Fruit fly (Drosophila melanogaster) whole organism, wandering third instar larva: ENCODE results near the gene RpL24-like.

ENCODE experiments used
- Abd-B ChIP-seq: fragments of >200 bp; optimal IDR thresholded peaks from 2 replicates; lab custom pipeline; 2017; ENCODE audit warnings: missing biosample characterization, missing genetic modification characterization
- CG32264 ChIP-seq: fragments of 200-800 bp; sonication (Bioruptor generic); optimal IDR thresholded peaks from 2 replicates; lab custom pipeline; 2016; ENCODE audit warnings: missing biosample characterization, missing genetic modification characterization
- CG9705 ChIP-seq: fragments of 200-800 bp; sonication (Bioruptor generic); optimal IDR thresholded peaks from 2 replicates; lab custom pipeline; 2018; ENCODE audit warnings: missing biosample characterization, mild to moderate bottlenecking, missing genetic modification characterization
- Dfd ChIP-seq: fragments of >200 bp; optimal IDR thresholded peaks from 2 replicates; lab custom pipeline; 2017; ENCODE audit warnings: missing biosample characterization, missing genetic modification characterization
- Dif ChIP-seq: fragments of 200-275, 200-300 bp; sonication (Bioruptor generic); optimal IDR thresholded peaks from 2 replicates; lab custom pipeline; 2018; ENCODE audit warnings: missing biosample characterization, missing genetic modification characterization; ENCODE audit not compliant: partially characterized antibody
- GATAd ChIP-seq: sonication (Bioruptor generic); optimal IDR thresholded peaks from 2 replicates; lab custom pipeline; 2016; ENCODE audit warnings: missing biosample characterization, missing genetic modification characterization
- HLH106 ChIP-seq: fragments of 200-800 bp; optimal IDR thresholded peaks from 3 replicates; lab custom pipeline; 2019; ENCODE audit warnings: missing biosample characterization, mild to moderate bottlenecking, missing genetic modification characterization, moderate library complexity
- Hnf4 ChIP-seq: fragments of 200-800 bp; sonication (Bioruptor generic); optimal IDR thresholded peaks from 2 replicates; lab custom pipeline; 2016; ENCODE audit warnings: missing biosample characterization, mild to moderate bottlenecking, missing genetic modification characterization
- Hr78 ChIP-seq: fragments of >200 bp; optimal IDR thresholded peaks from 2 replicates; lab custom pipeline; 2017; ENCODE audit warnings: missing biosample characterization, missing genetic modification characterization
- Hr83 ChIP-seq: fragments of 200-300 bp; sonication (Bioruptor generic); optimal IDR thresholded peaks from 2 replicates; lab custom pipeline; 2016; ENCODE audit warnings: missing biosample characterization, mild to moderate bottlenecking, missing genetic modification characterization, moderate library complexity; ENCODE audit not compliant: poor library complexity, severe bottlenecking
- Jra ChIP-seq: sonication (Bioruptor generic); optimal IDR thresholded peaks from 2 replicates; lab custom pipeline; 2016; ENCODE audit warnings: missing biosample characterization, missing genetic modification characterization
- Mio ChIP-seq: sonication (Bioruptor generic); optimal IDR thresholded peaks from 2 replicates; lab custom pipeline; 2016; ENCODE audit warnings: missing biosample characterization, missing genetic modification characterization
- Myc ChIP-seq: fragments of >200 bp; optimal IDR thresholded peaks from 2 replicates; lab custom pipeline; 2017
- N ChIP-seq: fragments of >200 bp; optimal IDR thresholded peaks from 2 replicates; lab custom pipeline; 2018; ENCODE audit warnings: missing biosample characterization, missing external identifiers, missing genetic modification characterization
- OdsH ChIP-seq: fragments of 200-800 bp; sonication (Bioruptor generic); optimal IDR thresholded peaks from 2 replicates; lab custom pipeline; 2016; ENCODE audit warnings: missing biosample characterization, mild to moderate bottlenecking, missing genetic modification characterization
- Rel ChIP-seq, 2 experiments: fragments of 200-800 bp; sonication (Bioruptor generic) in 1 of 2; optimal IDR thresholded peaks; 2 replicates in 1 of 2; 3 replicates in 1 of 2; lab custom pipeline; 2016 to 2019; ENCODE audit warnings: mild to moderate bottlenecking in 2 of 2, missing biosample characterization in 2 of 2, missing genetic modification characterization in 2 of 2, moderate library complexity in 1 of 2
- Sp1 ChIP-seq: fragments of 200-800 bp; sonication (Bioruptor generic); optimal IDR thresholded peaks from 3 replicates; lab custom pipeline; 2019; ENCODE audit warnings: missing biosample characterization, mild to moderate bottlenecking, missing genetic modification characterization, moderate library complexity
- Vsx2 ChIP-seq: fragments of 200-300, 225-300 bp; sonication (Bioruptor generic); optimal IDR thresholded peaks from 2 replicates; lab custom pipeline; 2018; ENCODE audit warnings: missing biosample characterization, missing genetic modification characterization; ENCODE audit not compliant: partially characterized antibody
- br ChIP-seq: fragments of 200-800 bp; sonication (Bioruptor generic); optimal IDR thresholded peaks from 2 replicates; lab custom pipeline; 2016; ENCODE audit warnings: missing biosample characterization, missing genetic modification characterization
- brk ChIP-seq: fragments of 200-800 bp; sonication (Bioruptor generic); optimal IDR thresholded peaks from 2 replicates; lab custom pipeline; 2016; ENCODE audit warnings: missing biosample characterization, mild to moderate bottlenecking, missing genetic modification characterization
- dmrt93B ChIP-seq: fragments of 200-800 bp; sonication (Bioruptor generic); optimal IDR thresholded peaks from 2 replicates; lab custom pipeline; 2018; ENCODE audit warnings: missing biosample characterization, mild to moderate bottlenecking, missing genetic modification characterization
- dsf ChIP-seq: sonication (Bioruptor generic); optimal IDR thresholded peaks from 2 replicates; lab custom pipeline; 2016; ENCODE audit warnings: missing biosample characterization, missing genetic modification characterization, borderline replicate concordance
- ey ChIP-seq: fragments of 200-800 bp; sonication (Bioruptor generic); optimal IDR thresholded peaks from 2 replicates; lab custom pipeline; 2016; ENCODE audit warnings: missing biosample characterization, missing genetic modification characterization
- foxo ChIP-seq, 2 experiments: fragments of 200-800 bp; sonication (Bioruptor generic); optimal IDR thresholded peaks; 2 replicates in 1 of 2; 3 replicates in 1 of 2; lab custom pipeline; 2016 to 2017; ENCODE audit warnings: missing biosample characterization in 2 of 2, missing genetic modification characterization in 2 of 2
- fru ChIP-seq: fragments of 200-800 bp; sonication (Bioruptor generic); optimal IDR thresholded peaks from 3 replicates; lab custom pipeline; 2016; ENCODE audit warnings: missing biosample characterization, mild to moderate bottlenecking, missing genetic modification characterization
- h ChIP-seq: fragments of 200-800 bp; sonication (Bioruptor generic); optimal IDR thresholded peaks from 3 replicates; lab custom pipeline; 2016; ENCODE audit warnings: missing biosample characterization, mild to moderate bottlenecking, missing genetic modification characterization
- lola ChIP-seq: fragments of >200 bp; optimal IDR thresholded peaks from 2 replicates; lab custom pipeline; 2017; ENCODE audit warnings: missing biosample characterization, missing genetic modification characterization
- pan ChIP-seq: fragments of >200 bp; optimal IDR thresholded peaks from 2 replicates; lab custom pipeline; 2017
- psq ChIP-seq: fragments of 200-800 bp; sonication (Bioruptor generic); optimal IDR thresholded peaks from 3 replicates; lab custom pipeline; 2017; ENCODE audit warnings: missing biosample characterization, mild to moderate bottlenecking, missing genetic modification characterization, moderate library complexity
- rgr ChIP-seq: fragments of 200-800 bp; sonication (Bioruptor generic); optimal IDR thresholded peaks from 3 replicates; lab custom pipeline; 2016; ENCODE audit warnings: missing biosample characterization, mild to moderate bottlenecking, missing genetic modification characterization
- sv ChIP-seq: fragments of 200-800 bp; sonication (Bioruptor generic); optimal IDR thresholded peaks from 3 replicates; lab custom pipeline; 2016; ENCODE audit warnings: missing biosample characterization, missing genetic modification characterization
- tai ChIP-seq: sonication (Bioruptor generic); optimal IDR thresholded peaks from 2 replicates; lab custom pipeline; 2016; ENCODE audit warnings: missing biosample characterization, missing genetic modification characterization
- woc ChIP-seq: sonication (Bioruptor generic); optimal IDR thresholded peaks from 2 replicates; lab custom pipeline; 2016; ENCODE audit warnings: missing biosample characterization, mild to moderate bottlenecking, missing genetic modification characterization

RpL24-like gene

dm6 chr3R:11435537-11436234 is 4.3 kb upstream of the RpL24-like start, which contains the start of the genes Exd2 and CG5281:
Gene Exd2 (minus strand): TSS chr3R:11435703.
Gene CG5281 (plus strand): TSS chr3R:11435850.
- peak; percentile 31 for TF ChIP-seq HLH106 (tag; lab: Kevin White, UChicago)
- peak; percentile 60 for TF ChIP-seq CG9705 (GFP tag; lab: Kevin White, UChicago)
- TF ChIP-seq Myc (lab: Kevin White, UChicago) = peak; percentile 19
- peak; percentile 11 for TF ChIP-seq sv
- TF ChIP-seq Sp1 (GFP tag; lab: Kevin White, UChicago) = peak; percentile 13
- no peak for TF ChIP-seq Hr78 (GFP tag; lab: Kevin White, UChicago)
- no peak for TF ChIP-seq Rel (GFP tag; optimal IDR thresholded peaks at IDR 0.05; lab: Kevin White, UChicago)
- peak; percentile 92 for TF ChIP-seq Rel (tag; optimal IDR thresholded peaks at IDR 0.05; lab: Kevin White, UChicago)
- TF ChIP-seq Vsx2 (GFP tag; lab: Kevin White, UChicago) = no peak
- peak; percentile 7 for TF ChIP-seq CG32264 (GFP tag; lab: Kevin White, UChicago)
- peak; percentile 59 for TF ChIP-seq ey (GFP tag; lab: Kevin White, UChicago)
- TF ChIP-seq h = peak; percentile 38
- TF ChIP-seq psq (GFP tag; lab: Kevin White, UChicago) = peak; percentile 17
- no peak for TF ChIP-seq tai
- no peak for TF ChIP-seq Dfd (GFP tag; lab: Kevin White, UChicago)
- no peak for TF ChIP-seq brk (GFP tag; lab: Kevin White, UChicago)
- peak in 1 of 2 experiments; percentile 47 for TF ChIP-seq foxo (GFP tag; optimal IDR thresholded peaks at IDR 0.05; lab: Kevin White, UChicago)
- no peak for TF ChIP-seq Jra

dm6 chr3R:11430307-11430706 is 1.1 kb downstream of the RpL24-like start:
- TF ChIP-seq sv (no peak), HLH106 (tag; lab: Kevin White, UChicago) (no peak), Mio (GFP tag; lab: Kevin White, UChicago) (no peak), brk (GFP tag; lab: Kevin White, UChicago) (no peak), OdsH (no peak), Jra (no peak), Hnf4 (GFP tag; lab: Kevin White, UChicago) (no peak), Abd-B (GFP tag; lab: Kevin White, UChicago) (no peak), N (GFP tag; lab: Kevin White, UChicago) (no peak), Sp1 (GFP tag; lab: Kevin White, UChicago) (no peak), dsf (GFP tag; lab: Kevin White, UChicago) (no peak), psq (GFP tag; lab: Kevin White, UChicago) (no peak)

dm6 chr3R:11429814-11430213 is 1.6 kb downstream of the RpL24-like start, which contains the start of gene Dtd:
Gene Dtd (plus strand): TSS chr3R:11430061.
- TF ChIP-seq Hr78 (GFP tag; lab: Kevin White, UChicago) = no peak
- TF ChIP-seq woc (GFP tag; lab: Kevin White, UChicago) = no peak
- no peak for TF ChIP-seq brk (GFP tag; lab: Kevin White, UChicago)
- TF ChIP-seq psq (GFP tag; lab: Kevin White, UChicago) = no peak

dm6 chr3R:11421643-11422122 is 9.7 kb downstream of the RpL24-like start, which contains the start of the genes ninaG and Sptz:
Gene ninaG (minus strand): TSS chr3R:11421693.
Gene Sptz (plus strand): TSS chr3R:11422092.
- TF ChIP-seq psq (GFP tag; lab: Kevin White, UChicago) = peak; percentile 86
- peak; percentile 72 for TF ChIP-seq Mio (GFP tag; lab: Kevin White, UChicago)
- TF ChIP-seq tai = no peak
- no peak for TF ChIP-seq Rel (GFP tag; optimal IDR thresholded peaks at IDR 0.05; lab: Kevin White, UChicago)
- TF ChIP-seq Rel (tag; optimal IDR thresholded peaks at IDR 0.05; lab: Kevin White, UChicago) = no peak
- peak; percentile 76 for TF ChIP-seq GATAd
- peak; percentile 96 for TF ChIP-seq sv
- TF ChIP-seq pan = no peak
- peak; percentile 25 to 97 for TF ChIP-seq foxo (GFP tag; optimal IDR thresholded peaks at IDR 0.05; lab: Kevin White, UChicago)
- TF ChIP-seq Sp1 (GFP tag; lab: Kevin White, UChicago) = peak; percentile 89
- peak; percentile 95 for TF ChIP-seq br
- TF ChIP-seq ey (GFP tag; lab: Kevin White, UChicago) = peak; percentile 96
- peak; percentile 98 for TF ChIP-seq Myc (lab: Kevin White, UChicago)
- TF ChIP-seq fru (GFP tag; lab: Kevin White, UChicago) = peak; percentile 95
- TF ChIP-seq CG32264 (GFP tag; lab: Kevin White, UChicago) = peak; percentile 66
- peak; percentile 93 for TF ChIP-seq dmrt93B (GFP tag; lab: Kevin White, UChicago)
- peak; percentile 93 for TF ChIP-seq HLH106 (tag; lab: Kevin White, UChicago)
- TF ChIP-seq CG9705 (GFP tag; lab: Kevin White, UChicago) = peak; percentile 78
- no peak for TF ChIP-seq Dif
- TF ChIP-seq OdsH = peak; percentile 93
- no peak for TF ChIP-seq lola (GFP tag; lab: Kevin White, UChicago)
- peak; percentile 95 for TF ChIP-seq rgr (GFP tag; lab: Kevin White, UChicago)
- TF ChIP-seq h = peak; percentile 96
- peak; percentile 71 for TF ChIP-seq Hr83 (GFP tag; lab: Kevin White, UChicago)
- TF ChIP-seq Dfd (GFP tag; lab: Kevin White, UChicago) = no peak
- peak; percentile 96 for TF ChIP-seq woc (GFP tag; lab: Kevin White, UChicago)
